Fruit fly (Drosophila melanogaster): ENCODE data around the gene CG42830.
A peak's percentile ranks its signal among the peaks of the same experiment; 100 is the strongest.

CG42830 gene

DNA sequence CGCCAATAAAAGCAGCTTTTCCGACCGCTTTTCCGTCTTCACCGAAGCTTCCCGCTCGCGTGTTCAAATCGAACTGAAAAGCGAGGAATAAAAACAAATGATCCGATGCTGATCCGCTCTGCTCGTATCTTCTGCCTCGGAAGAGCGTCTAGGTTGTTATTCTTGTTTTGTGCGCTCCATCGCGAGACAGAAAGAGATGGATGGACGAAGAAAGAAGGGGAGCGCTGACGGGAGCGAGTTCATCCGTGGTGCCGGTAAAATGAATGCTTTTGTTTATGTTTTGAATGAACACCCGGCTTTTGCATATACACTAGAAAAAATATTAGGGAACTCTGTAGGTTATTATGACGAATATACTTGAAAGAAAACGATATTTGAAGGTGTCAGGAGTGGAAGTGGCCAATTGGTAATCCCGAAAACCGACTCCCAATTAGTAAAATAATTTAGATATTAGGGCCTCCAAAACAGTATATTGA lies 34.1 kb downstream of the CG42830 start, which contains the start of gene CadN:
Gene CadN (minus strand): TSS at position 54 of the 476 bp plus-strand sequence.
- TF ChIP-seq Hr83 (GFP tag; optimal IDR thresholded peaks at IDR 0.05; ENCODE audit: poor library complexity, severe bottlenecking) (no peak), woc (GFP tag; optimal IDR thresholded peaks at IDR 0.05) (no peak), Vsx2 (GFP tag; optimal IDR thresholded peaks at IDR 0.05; ENCODE audit: partially characterized antibody) (peak; percentile 12), rgr (GFP tag; optimal IDR thresholded peaks at IDR 0.05) (peak; percentile 17), fru (GFP tag; optimal IDR thresholded peaks at IDR 0.05) (no peak), CG32264 (GFP tag; optimal IDR thresholded peaks at IDR 0.05) (no peak), tai (GFP tag; optimal IDR thresholded peaks at IDR 0.05) (no peak), Dfd (GFP tag; optimal IDR thresholded peaks at IDR 0.05) (no peak), Hr78 (GFP tag; optimal IDR thresholded peaks at IDR 0.05) (no peak)

DNA sequence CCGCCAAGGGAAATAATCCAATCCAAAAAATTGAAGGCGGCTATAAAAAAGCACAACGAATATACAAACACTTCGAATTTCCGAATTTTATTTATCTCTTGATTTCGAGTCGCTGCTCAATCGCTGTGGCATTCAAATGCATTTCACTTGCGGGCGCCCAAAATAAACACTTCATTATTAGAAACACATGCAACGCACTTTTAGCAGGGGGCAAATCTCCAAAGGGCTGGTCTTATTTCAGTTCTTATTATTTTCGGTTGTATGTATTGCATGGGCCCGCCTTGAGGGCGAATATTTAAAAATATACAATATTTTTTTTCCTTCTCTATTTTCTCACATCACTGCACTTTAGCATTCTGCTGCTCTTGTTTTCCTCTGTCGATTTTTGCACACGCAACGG lies 35.0 kb downstream of the CG42830 start:
- TF ChIP-seq Hnf4 (GFP tag; optimal IDR thresholded peaks at IDR 0.05) (no peak), pan (optimal IDR thresholded peaks at IDR 0.05) (no peak), CrebA (GFP tag; optimal IDR thresholded peaks at IDR 0.05; ENCODE audit: borderline replicate concordance) (no peak), Jra (GFP tag; optimal IDR thresholded peaks at IDR 0.05) (no peak), dmrt93B (GFP tag; optimal IDR thresholded peaks at IDR 0.05) (no peak), dsf (GFP tag; optimal IDR thresholded peaks at IDR 0.05; ENCODE audit: borderline replicate concordance) (no peak), rgr (GFP tag; optimal IDR thresholded peaks at IDR 0.05) (no peak), sv (GFP tag; optimal IDR thresholded peaks at IDR 0.05) (no peak), Hr83 (GFP tag; optimal IDR thresholded peaks at IDR 0.05; ENCODE audit: poor library complexity, severe bottlenecking) (no peak), OdsH (GFP tag; optimal IDR thresholded peaks at IDR 0.05) (no peak)

DNA sequence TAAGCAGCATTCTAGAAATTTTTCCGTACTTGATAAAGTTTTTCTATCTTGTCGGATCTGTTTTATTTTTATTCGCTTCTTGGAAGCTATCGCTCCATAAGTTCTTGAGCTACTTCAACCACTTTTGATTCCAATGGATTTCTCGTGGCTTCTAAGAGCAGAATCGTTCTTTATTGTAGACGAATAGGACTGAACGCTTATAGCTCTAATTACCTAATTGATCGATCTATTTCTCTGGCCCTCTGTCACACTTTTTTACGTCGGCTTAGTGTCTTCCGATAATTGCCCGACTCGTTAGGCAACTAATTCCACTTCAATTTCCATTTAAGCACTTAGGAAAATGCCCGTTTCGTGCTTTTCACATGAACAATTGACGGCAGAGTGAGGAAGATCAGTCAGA lies 41.7 kb downstream of the CG42830 start:
- TF ChIP-seq Myc (optimal IDR thresholded peaks at IDR 0.05) (no peak), br (GFP tag; optimal IDR thresholded peaks at IDR 0.05) (no peak), usp (GFP tag; optimal IDR thresholded peaks at IDR 0.05) (no peak), foxo (GFP tag; optimal IDR thresholded peaks at IDR 0.05) (no peak), CG9705 (GFP tag; optimal IDR thresholded peaks at IDR 0.05) (no peak), Mio (GFP tag; optimal IDR thresholded peaks at IDR 0.05) (no peak), Vsx2 (GFP tag; optimal IDR thresholded peaks at IDR 0.05; ENCODE audit: partially characterized antibody) (no peak), tai (GFP tag; optimal IDR thresholded peaks at IDR 0.05) (no peak), Hr83 (GFP tag; optimal IDR thresholded peaks at IDR 0.05; ENCODE audit: poor library complexity, severe bottlenecking) (no peak), Hnf4 (GFP tag; optimal IDR thresholded peaks at IDR 0.05) (no peak)

DNA sequence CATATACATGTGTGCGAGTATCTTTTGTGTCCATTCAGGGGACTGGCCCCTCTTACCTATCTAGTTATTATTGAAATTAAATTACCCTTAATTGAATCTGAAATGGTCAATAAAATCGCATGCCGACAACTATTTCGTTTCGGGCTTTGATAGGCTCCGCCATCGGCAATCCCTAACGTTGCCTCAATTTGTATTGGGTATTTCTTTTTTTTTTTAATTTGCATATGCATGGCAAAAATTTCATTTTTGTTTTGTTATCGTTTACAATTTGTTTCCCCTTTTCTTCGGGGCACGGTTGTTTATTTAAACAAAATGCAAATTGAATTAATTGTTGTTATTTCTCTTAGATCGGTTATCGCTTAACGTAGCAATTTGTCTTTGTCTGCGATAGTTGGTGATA lies 42.4 kb downstream of the CG42830 start:
- TF ChIP-seq usp (GFP tag; optimal IDR thresholded peaks at IDR 0.05): no peak
- no peak for TF ChIP-seq ey (GFP tag; optimal IDR thresholded peaks at IDR 0.05)
- TF ChIP-seq psq (GFP tag; optimal IDR thresholded peaks at IDR 0.05): no peak
- no peak for TF ChIP-seq Hnf4 (GFP tag; optimal IDR thresholded peaks at IDR 0.05)
- no peak for TF ChIP-seq sage (GFP tag; optimal IDR thresholded peaks at IDR 0.05)
- no peak for TF ChIP-seq dsf (GFP tag; optimal IDR thresholded peaks at IDR 0.05; ENCODE audit: borderline replicate concordance)
- TF ChIP-seq Abd-B (GFP tag; optimal IDR thresholded peaks at IDR 0.05): no peak
- TF ChIP-seq CG32264 (GFP tag; optimal IDR thresholded peaks at IDR 0.05): no peak
- TF ChIP-seq Mio (GFP tag; optimal IDR thresholded peaks at IDR 0.05): no peak

DNA sequence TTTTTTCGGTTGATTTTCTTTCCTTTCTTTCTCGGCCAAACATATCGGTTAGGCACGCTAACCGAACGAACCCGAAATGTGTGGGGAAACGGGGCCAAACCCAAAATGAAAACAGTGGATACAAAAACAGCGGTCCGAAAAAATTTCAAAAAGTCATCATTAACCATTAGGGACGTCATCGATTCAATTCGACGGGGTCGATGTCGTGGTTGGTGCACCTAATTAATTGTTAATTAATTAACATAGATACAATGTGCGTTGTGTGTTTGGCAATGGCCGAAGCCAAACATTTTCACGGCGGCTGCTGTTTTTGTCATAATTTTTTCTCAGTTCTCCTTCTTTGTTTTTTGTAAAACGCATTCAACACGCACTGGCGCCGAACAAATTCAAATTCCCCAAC lies 43.9 kb downstream of the CG42830 start:
- TF ChIP-seq psq (GFP tag; optimal IDR thresholded peaks at IDR 0.05): no peak
- no peak for TF ChIP-seq CrebA (GFP tag; optimal IDR thresholded peaks at IDR 0.05; ENCODE audit: borderline replicate concordance)
- no peak for TF ChIP-seq Dfd (GFP tag; optimal IDR thresholded peaks at IDR 0.05)
- TF ChIP-seq lola (GFP tag; optimal IDR thresholded peaks at IDR 0.05): no peak
- no peak for TF ChIP-seq br (GFP tag; optimal IDR thresholded peaks at IDR 0.05)
- TF ChIP-seq tai (GFP tag; optimal IDR thresholded peaks at IDR 0.05): no peak
- no peak for TF ChIP-seq Rel (GFP tag; optimal IDR thresholded peaks at IDR 0.05)
- no peak for TF ChIP-seq Rel (tag; optimal IDR thresholded peaks at IDR 0.05)
- TF ChIP-seq sv (GFP tag; optimal IDR thresholded peaks at IDR 0.05): no peak
- TF ChIP-seq Hr78 (GFP tag; optimal IDR thresholded peaks at IDR 0.05): no peak
- no peak for TF ChIP-seq dl (GFP tag; optimal IDR thresholded peaks at IDR 0.05; ENCODE audit: insufficient read depth in 1 of 2, partially characterized antibody in 2 of 2)
- TF ChIP-seq GATAd (GFP tag; optimal IDR thresholded peaks at IDR 0.05): no peak
- TF ChIP-seq Abd-B (GFP tag; optimal IDR thresholded peaks at IDR 0.05): no peak
- no peak for TF ChIP-seq foxo (GFP tag; optimal IDR thresholded peaks at IDR 0.05)
- TF ChIP-seq fru (GFP tag; optimal IDR thresholded peaks at IDR 0.05): no peak

All from whole organism, wandering third instar larva.